Fruit fly (Drosophila melanogaster): ENCODE results near the gene CG9630.

Gene CG9630

dm6 chr3R:8282727-8283126, 13.0 kb upstream of the CG9630 start:
- TF ChIP-seq dmrt93B (GFP tag; optimal IDR thresholded peaks at IDR 0.05), result no peak
- no peak for TF ChIP-seq CG32264 (GFP tag; optimal IDR thresholded peaks at IDR 0.05)
- TF ChIP-seq Mio (GFP tag; optimal IDR thresholded peaks at IDR 0.05), result no peak
- no peak for TF ChIP-seq Hnf4 (GFP tag; optimal IDR thresholded peaks at IDR 0.05)
- TF ChIP-seq pan (optimal IDR thresholded peaks at IDR 0.05), result no peak
- no peak for TF ChIP-seq Abd-B (GFP tag; optimal IDR thresholded peaks at IDR 0.05)
- no peak for TF ChIP-seq Jra (GFP tag; optimal IDR thresholded peaks at IDR 0.05)
- TF ChIP-seq br (GFP tag; optimal IDR thresholded peaks at IDR 0.05), result peak; percentile 24
- peak; percentile 51 for TF ChIP-seq h (GFP tag; optimal IDR thresholded peaks at IDR 0.05)
- peak; percentile 51 for TF ChIP-seq HLH106 (tag; optimal IDR thresholded peaks at IDR 0.05)
- TF ChIP-seq OdsH (GFP tag; optimal IDR thresholded peaks at IDR 0.05), result peak; percentile 27
- no peak for TF ChIP-seq CrebA (GFP tag; optimal IDR thresholded peaks at IDR 0.05; ENCODE audit: borderline replicate concordance)
- TF ChIP-seq rgr (GFP tag; optimal IDR thresholded peaks at IDR 0.05), result peak; percentile 46
- peak; percentile 39 for TF ChIP-seq fru (GFP tag; optimal IDR thresholded peaks at IDR 0.05)
- no peak for TF ChIP-seq Hr78 (GFP tag; optimal IDR thresholded peaks at IDR 0.05)
- TF ChIP-seq foxo (GFP tag; optimal IDR thresholded peaks at IDR 0.05), result peak in 1 of 2 experiments; percentile 38
- no peak for TF ChIP-seq jim (GFP tag; optimal IDR thresholded peaks at IDR 0.05)
- no peak for TF ChIP-seq GATAd (GFP tag; optimal IDR thresholded peaks at IDR 0.05)
- TF ChIP-seq woc (GFP tag; optimal IDR thresholded peaks at IDR 0.05), result peak; percentile 44
- peak; percentile 48 for TF ChIP-seq ey (GFP tag; optimal IDR thresholded peaks at IDR 0.05)
- TF ChIP-seq Dfd (GFP tag; optimal IDR thresholded peaks at IDR 0.05), result no peak
- TF ChIP-seq Sp1 (GFP tag; optimal IDR thresholded peaks at IDR 0.05), result peak; percentile 44
- no peak for TF ChIP-seq lola (GFP tag; optimal IDR thresholded peaks at IDR 0.05)
- TF ChIP-seq psq (GFP tag; optimal IDR thresholded peaks at IDR 0.05), result peak; percentile 4
- TF ChIP-seq sage (GFP tag; optimal IDR thresholded peaks at IDR 0.05), result no peak

- peak in 1 of 2 experiments; percentile 22 for TF ChIP-seq foxo (GFP tag; optimal IDR thresholded peaks at IDR 0.05)
- no peak for TF ChIP-seq ey (GFP tag; optimal IDR thresholded peaks at IDR 0.05)
- no peak for TF ChIP-seq CG32264 (GFP tag; optimal IDR thresholded peaks at IDR 0.05)
- no peak for TF ChIP-seq usp (GFP tag; optimal IDR thresholded peaks at IDR 0.05)
- no peak for TF ChIP-seq Hr83 (GFP tag; optimal IDR thresholded peaks at IDR 0.05; ENCODE audit: poor library complexity, severe bottlenecking)
- TF ChIP-seq Dif (GFP tag; optimal IDR thresholded peaks at IDR 0.05; ENCODE audit: partially characterized antibody), result peak; percentile 20
- no peak for TF ChIP-seq Mio (GFP tag; optimal IDR thresholded peaks at IDR 0.05)
- peak; percentile 43 for TF ChIP-seq HLH106 (tag; optimal IDR thresholded peaks at IDR 0.05)
- TF ChIP-seq Rel (GFP tag; optimal IDR thresholded peaks at IDR 0.05), result no peak
- TF ChIP-seq Rel (tag; optimal IDR thresholded peaks at IDR 0.05), result peak; percentile 38
- TF ChIP-seq psq (GFP tag; optimal IDR thresholded peaks at IDR 0.05), result no peak
- peak; percentile 19 for TF ChIP-seq Sp1 (GFP tag; optimal IDR thresholded peaks at IDR 0.05)
- TF ChIP-seq pan (optimal IDR thresholded peaks at IDR 0.05), result no peak
These were observed 10.3 kb upstream of the CG9630 start for dm6 chr3R:8279970-8280369.

- TF ChIP-seq Vsx2 (GFP tag; optimal IDR thresholded peaks at IDR 0.05; ENCODE audit: partially characterized antibody), result peak; percentile 60
- TF ChIP-seq sage (GFP tag; optimal IDR thresholded peaks at IDR 0.05), result no peak
- no peak for TF ChIP-seq tai (GFP tag; optimal IDR thresholded peaks at IDR 0.05)
- TF ChIP-seq Hr78 (GFP tag; optimal IDR thresholded peaks at IDR 0.05), result no peak
- TF ChIP-seq br (GFP tag; optimal IDR thresholded peaks at IDR 0.05), result no peak
- TF ChIP-seq Rel (GFP tag; optimal IDR thresholded peaks at IDR 0.05), result no peak
- TF ChIP-seq Rel (tag; optimal IDR thresholded peaks at IDR 0.05), result no peak
These were observed 8.0 kb upstream of the CG9630 start, which contains the start of gene ato for dm6 chr3R:8277494-8278293. Gene ato, plus strand, starts transcription at chr3R:8278052.

dm6 chr3R:8275031-8275430, 5.3 kb upstream of the CG9630 start:
- TF ChIP-seq sv (GFP tag; optimal IDR thresholded peaks at IDR 0.05) (no peak), Rel (GFP tag; optimal IDR thresholded peaks at IDR 0.05) (no peak), Rel (tag; optimal IDR thresholded peaks at IDR 0.05) (no peak), OdsH (GFP tag; optimal IDR thresholded peaks at IDR 0.05) (no peak), br (GFP tag; optimal IDR thresholded peaks at IDR 0.05) (no peak), CG32264 (GFP tag; optimal IDR thresholded peaks at IDR 0.05) (no peak), Hnf4 (GFP tag; optimal IDR thresholded peaks at IDR 0.05) (no peak), Jra (GFP tag; optimal IDR thresholded peaks at IDR 0.05) (no peak), sage (GFP tag; optimal IDR thresholded peaks at IDR 0.05) (no peak), usp (GFP tag; optimal IDR thresholded peaks at IDR 0.05) (no peak), psq (GFP tag; optimal IDR thresholded peaks at IDR 0.05) (no peak), h (GFP tag; optimal IDR thresholded peaks at IDR 0.05) (no peak), ey (GFP tag; optimal IDR thresholded peaks at IDR 0.05) (no peak), rgr (GFP tag; optimal IDR thresholded peaks at IDR 0.05) (no peak), GATAd (GFP tag; optimal IDR thresholded peaks at IDR 0.05) (no peak), fru (GFP tag; optimal IDR thresholded peaks at IDR 0.05) (no peak), CrebA (GFP tag; optimal IDR thresholded peaks at IDR 0.05; ENCODE audit: borderline replicate concordance) (no peak), pan (optimal IDR thresholded peaks at IDR 0.05) (no peak)

Measured in whole organism, wandering third instar larva.